Fruit fly (Drosophila melanogaster) whole organism, wandering third instar larva: ENCODE results near the gene ERp44.

Source experiments
- Abd-B ChIP-seq: fragments of >200 bp; optimal IDR thresholded peaks from 2 replicates; lab custom pipeline; 2017; ENCODE audit warnings: missing biosample characterization, missing genetic modification characterization
- CG32264 ChIP-seq: fragments of 200-800 bp; sonication (Bioruptor generic); optimal IDR thresholded peaks from 2 replicates; lab custom pipeline; 2016; ENCODE audit warnings: missing biosample characterization, missing genetic modification characterization
- CG9705 ChIP-seq: fragments of 200-800 bp; sonication (Bioruptor generic); optimal IDR thresholded peaks from 2 replicates; lab custom pipeline; 2018; ENCODE audit warnings: missing biosample characterization, mild to moderate bottlenecking, missing genetic modification characterization
- CrebA ChIP-seq: fragments of 200-800 bp; sonication (Bioruptor generic); optimal IDR thresholded peaks from 2 replicates; lab custom pipeline; 2016; ENCODE audit warnings: missing biosample characterization, mild to moderate bottlenecking, missing genetic modification characterization, borderline replicate concordance
- Dfd ChIP-seq: fragments of >200 bp; optimal IDR thresholded peaks from 2 replicates; lab custom pipeline; 2017; ENCODE audit warnings: missing biosample characterization, missing genetic modification characterization
- Dif ChIP-seq: fragments of 200-275, 200-300 bp; sonication (Bioruptor generic); optimal IDR thresholded peaks from 2 replicates; lab custom pipeline; 2018; ENCODE audit warnings: missing biosample characterization, missing genetic modification characterization; ENCODE audit not compliant: partially characterized antibody
- GATAd ChIP-seq: sonication (Bioruptor generic); optimal IDR thresholded peaks from 2 replicates; lab custom pipeline; 2016; ENCODE audit warnings: missing biosample characterization, missing genetic modification characterization
- HLH106 ChIP-seq: fragments of 200-800 bp; optimal IDR thresholded peaks from 3 replicates; lab custom pipeline; 2019; ENCODE audit warnings: missing biosample characterization, mild to moderate bottlenecking, missing genetic modification characterization, moderate library complexity
- Hnf4 ChIP-seq: fragments of 200-800 bp; sonication (Bioruptor generic); optimal IDR thresholded peaks from 2 replicates; lab custom pipeline; 2016; ENCODE audit warnings: missing biosample characterization, mild to moderate bottlenecking, missing genetic modification characterization
- Hr78 ChIP-seq: fragments of >200 bp; optimal IDR thresholded peaks from 2 replicates; lab custom pipeline; 2017; ENCODE audit warnings: missing biosample characterization, missing genetic modification characterization
- Hr83 ChIP-seq: fragments of 200-300 bp; sonication (Bioruptor generic); optimal IDR thresholded peaks from 2 replicates; lab custom pipeline; 2016; ENCODE audit warnings: missing biosample characterization, mild to moderate bottlenecking, missing genetic modification characterization, moderate library complexity; ENCODE audit not compliant: poor library complexity, severe bottlenecking
- Jra ChIP-seq: sonication (Bioruptor generic); optimal IDR thresholded peaks from 2 replicates; lab custom pipeline; 2016; ENCODE audit warnings: missing biosample characterization, missing genetic modification characterization
- Mio ChIP-seq: sonication (Bioruptor generic); optimal IDR thresholded peaks from 2 replicates; lab custom pipeline; 2016; ENCODE audit warnings: missing biosample characterization, missing genetic modification characterization
- Myc ChIP-seq: fragments of >200 bp; optimal IDR thresholded peaks from 2 replicates; lab custom pipeline; 2017
- N ChIP-seq: fragments of >200 bp; optimal IDR thresholded peaks from 2 replicates; lab custom pipeline; 2018; ENCODE audit warnings: missing biosample characterization, missing external identifiers, missing genetic modification characterization
- OdsH ChIP-seq: fragments of 200-800 bp; sonication (Bioruptor generic); optimal IDR thresholded peaks from 2 replicates; lab custom pipeline; 2016; ENCODE audit warnings: missing biosample characterization, mild to moderate bottlenecking, missing genetic modification characterization
- Rel ChIP-seq, 2 experiments: fragments of 200-800 bp; sonication (Bioruptor generic) in 1 of 2; optimal IDR thresholded peaks; 2 replicates in 1 of 2; 3 replicates in 1 of 2; lab custom pipeline; 2016 to 2019; ENCODE audit warnings: mild to moderate bottlenecking in 2 of 2, missing biosample characterization in 2 of 2, missing genetic modification characterization in 2 of 2, moderate library complexity in 1 of 2
- Sp1 ChIP-seq: fragments of 200-800 bp; sonication (Bioruptor generic); optimal IDR thresholded peaks from 3 replicates; lab custom pipeline; 2019; ENCODE audit warnings: missing biosample characterization, mild to moderate bottlenecking, missing genetic modification characterization, moderate library complexity
- Vsx2 ChIP-seq: fragments of 200-300, 225-300 bp; sonication (Bioruptor generic); optimal IDR thresholded peaks from 2 replicates; lab custom pipeline; 2018; ENCODE audit warnings: missing biosample characterization, missing genetic modification characterization; ENCODE audit not compliant: partially characterized antibody
- br ChIP-seq: fragments of 200-800 bp; sonication (Bioruptor generic); optimal IDR thresholded peaks from 2 replicates; lab custom pipeline; 2016; ENCODE audit warnings: missing biosample characterization, missing genetic modification characterization
- brk ChIP-seq: fragments of 200-800 bp; sonication (Bioruptor generic); optimal IDR thresholded peaks from 2 replicates; lab custom pipeline; 2016; ENCODE audit warnings: missing biosample characterization, mild to moderate bottlenecking, missing genetic modification characterization
- dl ChIP-seq, 2 experiments: fragments of 175-275, 200-275 bp in 1 of 2; fragments of 200-275 bp in 1 of 2; sonication (Bioruptor generic); optimal IDR thresholded peaks; lab custom pipeline; 2018; ENCODE audit warnings: mild to moderate bottlenecking in 2 of 2, missing biosample characterization in 2 of 2, missing genetic modification characterization in 2 of 2, moderate library complexity in 2 of 2; ENCODE audit not compliant: partially characterized antibody in 2 of 2, insufficient read depth in 1 of 2
- dmrt93B ChIP-seq: fragments of 200-800 bp; sonication (Bioruptor generic); optimal IDR thresholded peaks from 2 replicates; lab custom pipeline; 2018; ENCODE audit warnings: missing biosample characterization, mild to moderate bottlenecking, missing genetic modification characterization
- dsf ChIP-seq: sonication (Bioruptor generic); optimal IDR thresholded peaks from 2 replicates; lab custom pipeline; 2016; ENCODE audit warnings: missing biosample characterization, missing genetic modification characterization, borderline replicate concordance
- ey ChIP-seq: fragments of 200-800 bp; sonication (Bioruptor generic); optimal IDR thresholded peaks from 2 replicates; lab custom pipeline; 2016; ENCODE audit warnings: missing biosample characterization, missing genetic modification characterization
- foxo ChIP-seq, 2 experiments: fragments of 200-800 bp; sonication (Bioruptor generic); optimal IDR thresholded peaks; 2 replicates in 1 of 2; 3 replicates in 1 of 2; lab custom pipeline; 2016 to 2017; ENCODE audit warnings: missing biosample characterization in 2 of 2, missing genetic modification characterization in 2 of 2
- fru ChIP-seq: fragments of 200-800 bp; sonication (Bioruptor generic); optimal IDR thresholded peaks from 3 replicates; lab custom pipeline; 2016; ENCODE audit warnings: missing biosample characterization, mild to moderate bottlenecking, missing genetic modification characterization
- h ChIP-seq: fragments of 200-800 bp; sonication (Bioruptor generic); optimal IDR thresholded peaks from 3 replicates; lab custom pipeline; 2016; ENCODE audit warnings: missing biosample characterization, mild to moderate bottlenecking, missing genetic modification characterization
- jim ChIP-seq: fragments of 175-275, 200-325 bp; sonication (Bioruptor generic); optimal IDR thresholded peaks from 2 replicates; lab custom pipeline; 2016; ENCODE audit warnings: missing biosample characterization, mild to moderate bottlenecking, missing genetic modification characterization
- lola ChIP-seq: fragments of >200 bp; optimal IDR thresholded peaks from 2 replicates; lab custom pipeline; 2017; ENCODE audit warnings: missing biosample characterization, missing genetic modification characterization
- pan ChIP-seq: fragments of >200 bp; optimal IDR thresholded peaks from 2 replicates; lab custom pipeline; 2017
- psq ChIP-seq: fragments of 200-800 bp; sonication (Bioruptor generic); optimal IDR thresholded peaks from 3 replicates; lab custom pipeline; 2017; ENCODE audit warnings: missing biosample characterization, mild to moderate bottlenecking, missing genetic modification characterization, moderate library complexity
- rgr ChIP-seq: fragments of 200-800 bp; sonication (Bioruptor generic); optimal IDR thresholded peaks from 3 replicates; lab custom pipeline; 2016; ENCODE audit warnings: missing biosample characterization, mild to moderate bottlenecking, missing genetic modification characterization
- sage ChIP-seq: fragments of 200-800 bp; sonication (Bioruptor generic); optimal IDR thresholded peaks from 2 replicates; lab custom pipeline; 2016; ENCODE audit warnings: missing biosample characterization, mild to moderate bottlenecking, missing genetic modification characterization
- sv ChIP-seq: fragments of 200-800 bp; sonication (Bioruptor generic); optimal IDR thresholded peaks from 3 replicates; lab custom pipeline; 2016; ENCODE audit warnings: missing biosample characterization, missing genetic modification characterization
- tai ChIP-seq: sonication (Bioruptor generic); optimal IDR thresholded peaks from 2 replicates; lab custom pipeline; 2016; ENCODE audit warnings: missing biosample characterization, missing genetic modification characterization
- usp ChIP-seq: fragments of >200 bp; optimal IDR thresholded peaks from 2 replicates; lab custom pipeline; 2017; ENCODE audit warnings: missing biosample characterization, missing genetic modification characterization
- woc ChIP-seq: sonication (Bioruptor generic); optimal IDR thresholded peaks from 2 replicates; lab custom pipeline; 2016; ENCODE audit warnings: missing biosample characterization, mild to moderate bottlenecking, missing genetic modification characterization

ERp44 gene

DNA sequence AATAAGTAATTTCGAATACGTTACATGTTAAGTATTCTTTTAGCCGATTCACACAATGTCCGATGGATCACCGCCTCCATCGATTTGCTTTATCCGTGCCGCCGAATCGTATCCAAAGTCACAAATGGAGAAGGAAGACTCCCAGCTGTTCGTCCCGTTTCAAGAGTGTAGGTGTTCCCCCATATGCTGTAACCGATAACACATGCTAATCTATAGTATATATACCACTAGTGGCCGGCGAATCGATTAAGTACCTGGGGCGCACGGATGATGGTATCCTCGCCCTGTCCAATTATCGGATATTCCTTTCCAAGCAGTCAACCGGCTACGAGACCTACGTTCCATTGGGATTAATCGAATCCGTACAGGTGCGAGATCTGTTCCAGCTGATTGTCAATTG is at the start of gene ERp44:
Gene ERp44, minus strand, starts transcription at position 101 of the 400 bp plus-strand sequence.
- TF ChIP-seq sv (no peak), HLH106 (no peak), fru (GFP tag; lab: Kevin White, UChicago) (no peak), dl (GFP tag; optimal IDR thresholded peaks at IDR 0.05; lab: Kevin White, UChicago; ENCODE audit: insufficient read depth in 1 of 2, partially characterized antibody in 2 of 2) (no peak), OdsH (GFP tag; lab: Kevin White, UChicago) (no peak), GATAd (GFP tag; lab: Kevin White, UChicago) (no peak)

- peak in 1 of 2 experiments; percentile 85 for TF ChIP-seq foxo (GFP tag; optimal IDR thresholded peaks at IDR 0.05; lab: Kevin White, UChicago)
- peak; percentile 31 for TF ChIP-seq sv
- no peak for TF ChIP-seq pan (lab: Kevin White, UChicago)
- TF ChIP-seq brk (GFP tag; lab: Kevin White, UChicago) = no peak
- peak; percentile 25 for TF ChIP-seq Jra (GFP tag; lab: Kevin White, UChicago)
- peak; percentile 68 for TF ChIP-seq OdsH (GFP tag; lab: Kevin White, UChicago)
- peak; percentile 12 for TF ChIP-seq CG9705 (GFP tag; lab: Kevin White, UChicago)
- TF ChIP-seq dmrt93B (GFP tag; lab: Kevin White, UChicago) = peak; percentile 33
- no peak for TF ChIP-seq sage (GFP tag; lab: Kevin White, UChicago)
- peak; percentile 64 for TF ChIP-seq Sp1 (GFP tag; lab: Kevin White, UChicago)
- TF ChIP-seq psq (GFP tag; lab: Kevin White, UChicago) = peak; percentile 61
- no peak for TF ChIP-seq Myc
- TF ChIP-seq Hr78 (GFP tag; lab: Kevin White, UChicago) = no peak
- TF ChIP-seq br (GFP tag; lab: Kevin White, UChicago) = peak; percentile 72
- TF ChIP-seq Abd-B (GFP tag; lab: Kevin White, UChicago) = no peak
- peak; percentile 62 for TF ChIP-seq HLH106
- TF ChIP-seq h (GFP tag; lab: Kevin White, UChicago) = peak; percentile 78
- no peak for TF ChIP-seq CG32264 (GFP tag; lab: Kevin White, UChicago)
- peak; percentile 72 for TF ChIP-seq Hnf4 (GFP tag; lab: Kevin White, UChicago)
- TF ChIP-seq lola = no peak
- peak; percentile 82 for TF ChIP-seq rgr (GFP tag; lab: Kevin White, UChicago)
- TF ChIP-seq jim (GFP tag; lab: Kevin White, UChicago) = no peak
- TF ChIP-seq CrebA (GFP tag; lab: Kevin White, UChicago) = no peak
- no peak for TF ChIP-seq usp (GFP tag; lab: Kevin White, UChicago)
- no peak for TF ChIP-seq Vsx2 (GFP tag; lab: Kevin White, UChicago)
- no peak for TF ChIP-seq dl (GFP tag; optimal IDR thresholded peaks at IDR 0.05; lab: Kevin White, UChicago; ENCODE audit: insufficient read depth in 1 of 2, partially characterized antibody in 2 of 2)
- TF ChIP-seq ey (GFP tag; lab: Kevin White, UChicago) = peak; percentile 72
- peak; percentile 2 for TF ChIP-seq tai (GFP tag; lab: Kevin White, UChicago)
- peak; percentile 30 for TF ChIP-seq woc (GFP tag; lab: Kevin White, UChicago)
- TF ChIP-seq fru (GFP tag; lab: Kevin White, UChicago) = peak; percentile 78
- no peak for TF ChIP-seq Dif (GFP tag; lab: Kevin White, UChicago)
- no peak for TF ChIP-seq N
- TF ChIP-seq dsf (GFP tag; lab: Kevin White, UChicago) = no peak
- peak; percentile 69 for TF ChIP-seq Hr83
- TF ChIP-seq GATAd (GFP tag; lab: Kevin White, UChicago) = no peak
- no peak for TF ChIP-seq Mio (GFP tag; lab: Kevin White, UChicago)
- TF ChIP-seq Rel (GFP tag; optimal IDR thresholded peaks at IDR 0.05; lab: Kevin White, UChicago) = no peak
- no peak for TF ChIP-seq Rel (tag; optimal IDR thresholded peaks at IDR 0.05; lab: Kevin White, UChicago)
- no peak for TF ChIP-seq Dfd
Observed at dm6 chrX:16335107-16335642, 37.7 kb upstream of the ERp44 start.
